Fruit fly (Drosophila melanogaster): ENCODE measurements around the gene CG7920.

The CG7920 gene

DNA sequence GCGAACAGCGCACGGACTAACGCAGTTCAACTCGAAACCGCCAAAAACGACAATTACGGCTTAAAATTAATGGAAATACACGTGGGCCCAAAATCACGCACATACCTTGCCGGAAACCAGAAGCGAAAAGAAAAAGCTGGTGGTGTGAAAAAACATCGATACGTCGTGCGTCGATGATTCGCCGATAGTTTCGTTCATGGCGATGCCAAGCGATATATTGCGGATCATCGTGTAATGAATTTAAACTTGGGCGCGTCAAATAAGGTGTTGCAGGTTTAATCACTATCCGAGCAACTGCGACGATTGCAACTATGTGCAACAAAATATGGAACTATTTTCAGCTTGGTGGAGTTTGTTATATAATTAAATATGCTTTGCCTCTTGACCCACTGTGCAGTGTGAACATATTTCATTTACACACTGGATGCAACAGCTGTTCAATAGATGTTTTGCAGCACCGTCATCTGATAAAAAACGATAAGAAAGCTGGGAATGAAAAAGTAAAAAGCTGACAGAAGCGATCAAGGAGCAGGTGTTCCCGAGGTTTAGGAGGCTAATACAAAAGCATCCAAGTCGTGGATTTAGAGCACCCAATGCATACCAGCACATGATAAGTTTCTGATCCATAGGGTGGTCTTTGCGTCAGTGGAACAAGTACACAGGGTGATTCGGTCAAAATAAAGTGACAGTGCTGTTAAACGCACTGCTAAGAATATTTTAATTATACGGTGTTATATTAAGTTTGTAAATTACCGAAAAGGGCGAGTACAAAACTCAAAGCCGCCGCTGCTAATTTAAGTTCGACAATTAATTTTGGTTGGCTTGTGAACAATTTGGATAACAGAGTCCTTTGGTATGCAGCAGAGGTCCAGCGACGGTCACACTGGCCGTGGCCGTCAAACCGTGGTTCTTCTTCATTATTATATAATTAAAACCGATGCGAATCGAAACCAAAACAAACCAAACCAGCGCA lies 31.2 kb upstream of the CG7920 start, which contains the start of the genes RpL32 and CG7943 (continued):
- TF ChIP-seq kni (GFP tag; optimal IDR thresholded peaks at IDR 0.05) (peak; percentile 92), Xbp1 (GFP tag; optimal IDR thresholded peaks at IDR 0.05) (peak; percentile 87), ara (GFP tag; IDR thresholded peaks at IDR 0.05) (peak; percentile 90), CrebB (tag; optimal IDR thresholded peaks at IDR 0.05) (peak; percentile 87), gce (GFP tag; IDR thresholded peaks at IDR 0.05) (peak; percentile 79), slp2 (GFP tag; optimal IDR thresholded peaks at IDR 0.05) (peak; percentile 93), CG11560 (tag; IDR thresholded peaks at IDR 0.05) (peak; percentile 84), tx (GFP tag; optimal IDR thresholded peaks at IDR 0.05) (peak; percentile 83), CG6765 (GFP tag; optimal IDR thresholded peaks at IDR 0.05) (peak; percentile 95), Max (GFP tag; optimal IDR thresholded peaks at IDR 0.05) (peak; percentile 97), CG1233 (GFP tag; optimal IDR thresholded peaks at IDR 0.05) (peak; percentile 86), jumu (GFP tag; optimal IDR thresholded peaks at IDR 0.05) (peak; percentile 97), CG14050 (GFP tag; IDR thresholded peaks at IDR 0.05) (peak; percentile 91), otp (GFP tag; IDR thresholded peaks at IDR 0.05) (peak; percentile 91; the same call in 2 of the 3 replicates), TFAM (GFP tag; optimal IDR thresholded peaks at IDR 0.05) (peak; percentile 85), CG6654 (GFP tag; optimal IDR thresholded peaks at IDR 0.05) (peak; percentile 84), CG16815 (GFP tag; optimal IDR thresholded peaks at IDR 0.05) (peak; percentile 73), ind (GFP tag; optimal IDR thresholded peaks at IDR 0.05) (peak; percentile 97), btn (GFP tag; optimal IDR thresholded peaks at IDR 0.05) (peak; percentile 74), sc (optimal IDR thresholded peaks at IDR 0.05) (no peak), sc (GFP tag; optimal IDR thresholded peaks at IDR 0.05) (peak; percentile 75), vvl (GFP tag; IDR thresholded peaks at IDR 0.05) (peak; percentile 97), B-H1 (GFP tag; IDR thresholded peaks at IDR 0.05) (peak; percentile 90), gcm2 (GFP tag; optimal IDR thresholded peaks at IDR 0.05) (peak; percentile 85), Atf3 (GFP tag; optimal IDR thresholded peaks at IDR 0.05) (peak; percentile 89), CG4424 (GFP tag; optimal IDR thresholded peaks at IDR 0.05) (peak; percentile 95), Camta (GFP tag; optimal IDR thresholded peaks at IDR 0.05) (peak; percentile 98), Elba2 (GFP tag; optimal IDR thresholded peaks at IDR 0.05) (peak; percentile 34), CG17359 (tag; optimal IDR thresholded peaks at IDR 0.05) (peak; percentile 93), twi (tag; optimal IDR thresholded peaks at IDR 0.05) (peak; percentile 70), CG17328 (GFP tag; IDR thresholded peaks at IDR 0.05) (peak; percentile 92), CG6683 (GFP tag; optimal IDR thresholded peaks at IDR 0.05) (peak; percentile 84), CG1647 (GFP tag; optimal IDR thresholded peaks at IDR 0.05) (peak; percentile 92), dysf (GFP tag; IDR thresholded peaks at IDR 0.05) (peak; percentile 96), Hr39 (optimal IDR thresholded peaks at IDR 0.05) (no peak), run (tag; optimal IDR thresholded peaks at IDR 0.05) (peak; percentile 87), CG34224 (GFP tag; IDR thresholded peaks at IDR 0.05; ENCODE audit: partially characterized antibody) (peak; percentile 100), Mes4 (GFP tag; optimal IDR thresholded peaks at IDR 0.05) (peak; percentile 96), gsb-n (tag; optimal IDR thresholded peaks at IDR 0.05) (peak; percentile 76), CG8388 (GFP tag; optimal IDR thresholded peaks at IDR 0.05) (peak; percentile 82), tup (GFP tag; optimal IDR thresholded peaks at IDR 0.05) (peak; percentile 95), CG9817 (tag; optimal IDR thresholded peaks at IDR 0.05) (peak; percentile 93), corto (GFP tag; optimal IDR thresholded peaks at IDR 0.05) (no peak), ap (GFP tag; IDR thresholded peaks at IDR 0.05) (peak; percentile 92), dati (GFP tag; IDR thresholded peaks at IDR 0.05) (peak; percentile 81), Deaf1 (tag; optimal IDR thresholded peaks at IDR 0.05) (peak; percentile 71), Hr3 (GFP tag; optimal IDR thresholded peaks at IDR 0.05) (peak; percentile 89), CG8478 (optimal IDR thresholded peaks at IDR 0.05) (no peak), hkb (optimal IDR thresholded peaks at IDR 0.05) (peak; percentile 62), hkb (GFP tag; IDR thresholded peaks at IDR 0.05) (peak; percentile 96)
